Fruit fly (Drosophila melanogaster) whole organism, prepupa: ENCODE results near the gene CG15333.

Source experiments
- Blimp-1 ChIP-seq: fragments of 200-800 bp; sonication (Bioruptor generic); optimal IDR thresholded peaks from 3 replicates; lab custom pipeline; 2017; ENCODE audit warnings: missing biosample characterization, missing genetic modification characterization, mild to moderate bottlenecking, moderate library complexity, missing genetic modification reagents
- CG10631 ChIP-seq: fragments of 200-800 bp; sonication (Bioruptor generic); optimal IDR thresholded peaks from 2 replicates; lab custom pipeline; 2016; ENCODE audit warnings: missing biosample characterization, missing genetic modification characterization
- CG10669 ChIP-seq: fragments of 200-800 bp; sonication (Bioruptor generic); optimal IDR thresholded peaks from 3 replicates; lab custom pipeline; 2018; ENCODE audit warnings: missing biosample characterization, mild to moderate bottlenecking, missing genetic modification characterization, moderate library complexity
- CG11294 ChIP-seq: fragments of 200-800 bp; sonication (Bioruptor generic); IDR thresholded peaks from 2 replicates; pipeline ENCODE4 v1.3.6; 2022; ENCODE audit warnings: missing biosample characterization, missing genetic modification characterization
- CG11762 ChIP-seq: fragments of 200-800 bp; sonication (Bioruptor generic); optimal IDR thresholded peaks from 3 replicates; lab custom pipeline; 2016; ENCODE audit warnings: missing biosample characterization, missing genetic modification characterization; ENCODE audit not compliant: insufficient read depth
- CG11902 ChIP-seq: fragments of 200-800 bp; sonication (Bioruptor generic); optimal IDR thresholded peaks from 3 replicates; lab custom pipeline; 2016; ENCODE audit warnings: missing biosample characterization, missing genetic modification characterization
- CG15336 ChIP-seq: fragments of 200-800 bp; sonication (Bioruptor generic); IDR thresholded peaks from 2 replicates; pipeline ENCODE4 v1.3.6; 2022; ENCODE audit warnings: missing biosample characterization, missing genetic modification characterization
- CG3032 ChIP-seq: fragments of 200-800 bp; optimal IDR thresholded peaks from 2 replicates; lab custom pipeline; 2019; ENCODE audit warnings: missing biosample characterization, mild to moderate bottlenecking, missing genetic modification characterization, moderate library complexity
- CG31627 ChIP-seq: fragments of 200-800 bp; sonication (Bioruptor generic); optimal IDR thresholded peaks from 3 replicates; lab custom pipeline; 2016; ENCODE audit warnings: missing biosample characterization, missing genetic modification characterization
- CG32006 ChIP-seq: fragments of 200-800 bp; sonication (Bioruptor generic); optimal IDR thresholded peaks from 3 replicates; lab custom pipeline; 2017; ENCODE audit warnings: missing biosample characterization, mild to moderate bottlenecking, missing genetic modification characterization
- CG4318 ChIP-seq: fragments of 200-800 bp; sonication (Bioruptor generic); optimal IDR thresholded peaks from 3 replicates; lab custom pipeline; 2017; ENCODE audit warnings: missing biosample characterization, mild to moderate bottlenecking, missing genetic modification characterization
- CG6163 ChIP-seq: fragments of 200-800 bp; sonication (Bioruptor generic); IDR thresholded peaks from 3 replicates; pipeline ENCODE4 v1.3.6; 2022; ENCODE audit warnings: missing biosample characterization, missing genetic modification characterization
- CG6808 ChIP-seq: fragments of 200-800 bp; sonication (Bioruptor generic); optimal IDR thresholded peaks from 3 replicates; lab custom pipeline; 2017; ENCODE audit warnings: missing biosample characterization, missing genetic modification characterization, mild to moderate bottlenecking, moderate library complexity, missing genetic modification reagents
- CG6854 ChIP-seq: fragments of 200-800 bp; sonication (Bioruptor generic); optimal IDR thresholded peaks from 2 replicates; lab custom pipeline; 2017; ENCODE audit warnings: missing biosample characterization, mild to moderate bottlenecking, missing genetic modification characterization
- CG7368 ChIP-seq: fragments of 200-800 bp; sonication (Bioruptor generic); optimal IDR thresholded peaks from 3 replicates; lab custom pipeline; 2016; ENCODE audit warnings: missing biosample characterization, missing genetic modification characterization
- CG8119 ChIP-seq: fragments of 200-800 bp; sonication (Bioruptor generic); IDR thresholded peaks from 3 replicates; pipeline ENCODE4 v1.3.6; 2022; ENCODE audit warnings: missing biosample characterization, missing genetic modification characterization
- CG8319 ChIP-seq: fragments of 200-800 bp; sonication (Bioruptor generic); optimal IDR thresholded peaks from 3 replicates; lab custom pipeline; 2016; ENCODE audit warnings: missing biosample characterization, missing genetic modification characterization
- CG8632 ChIP-seq: fragments of 200-800 bp; sonication (Bioruptor generic); optimal IDR thresholded peaks from 3 replicates; lab custom pipeline; 2016; ENCODE audit warnings: missing biosample characterization, missing genetic modification characterization
- CG9139 ChIP-seq: fragments of 200-800 bp; sonication (Bioruptor generic); optimal IDR thresholded peaks from 3 replicates; lab custom pipeline; 2017; ENCODE audit warnings: missing biosample characterization, mild to moderate bottlenecking, missing genetic modification characterization
- Eip75B ChIP-seq: fragments of 200-800 bp; sonication (Bioruptor generic); optimal IDR thresholded peaks from 3 replicates; lab custom pipeline; 2016; ENCODE audit warnings: missing biosample characterization, missing genetic modification characterization
- Eip93F ChIP-seq: fragments of 200-800 bp; sonication (Bioruptor generic); optimal IDR thresholded peaks from 2 replicates; lab custom pipeline; 2016; ENCODE audit warnings: missing biosample characterization, mild to moderate bottlenecking, missing genetic modification characterization
- Ets96B ChIP-seq: fragments of 200-800 bp; optimal IDR thresholded peaks from 2 replicates; lab custom pipeline; 2019; ENCODE audit warnings: missing biosample characterization, mild to moderate bottlenecking, missing genetic modification characterization, moderate library complexity
- Gug ChIP-seq: fragments of 200-800 bp; sonication (Bioruptor generic); IDR thresholded peaks from 2 replicates; pipeline ENCODE4 v1.3.6; 2022; ENCODE audit warnings: missing biosample characterization, missing genetic modification characterization
- Hr38 ChIP-seq: sonication (Bioruptor generic); optimal IDR thresholded peaks from 2 replicates; lab custom pipeline; 2016; ENCODE audit warnings: missing biosample characterization, missing genetic modification characterization
- Hr39 ChIP-seq: fragments of 200-800 bp; sonication (Bioruptor generic); optimal IDR thresholded peaks from 2 replicates; lab custom pipeline; 2016; ENCODE audit warnings: missing biosample characterization, missing genetic modification characterization
- Hr4 ChIP-seq: fragments of 200-800 bp; sonication (Bioruptor generic); optimal IDR thresholded peaks from 3 replicates; lab custom pipeline; 2016; ENCODE audit warnings: missing biosample characterization, missing genetic modification characterization
- Met ChIP-seq: fragments of 200-800 bp; sonication (Bioruptor generic); optimal IDR thresholded peaks from 3 replicates; lab custom pipeline; 2016; ENCODE audit warnings: missing biosample characterization, missing genetic modification characterization
- OdsH ChIP-seq: fragments of 200-800 bp; sonication (Bioruptor generic); optimal IDR thresholded peaks from 3 replicates; lab custom pipeline; 2016; ENCODE audit warnings: missing biosample characterization, missing genetic modification characterization
- Smox ChIP-seq: fragments of 200-800 bp; sonication (Bioruptor generic); optimal IDR thresholded peaks from 3 replicates; lab custom pipeline; 2016; ENCODE audit warnings: missing biosample characterization, missing genetic modification characterization
- Sox102F ChIP-seq: fragments of 200-800 bp; sonication (Bioruptor generic); optimal IDR thresholded peaks from 2 replicates; lab custom pipeline; 2016; ENCODE audit warnings: missing biosample characterization, mild to moderate bottlenecking, missing genetic modification characterization
- Sox15 ChIP-seq: fragments of 200-800 bp; sonication (Bioruptor generic); optimal IDR thresholded peaks from 3 replicates; lab custom pipeline; 2016; ENCODE audit warnings: missing biosample characterization, missing genetic modification characterization
- achi ChIP-seq: fragments of 200-800 bp; sonication (Bioruptor generic); optimal IDR thresholded peaks from 3 replicates; lab custom pipeline; 2016; ENCODE audit warnings: missing biosample characterization, missing genetic modification characterization
- acj6 ChIP-seq: fragments of 200-800 bp; sonication (Bioruptor generic); optimal IDR thresholded peaks from 3 replicates; lab custom pipeline; 2016; ENCODE audit warnings: missing biosample characterization, missing genetic modification characterization
- cyc ChIP-seq: fragments of 200-800 bp; sonication (Bioruptor generic); optimal IDR thresholded peaks from 3 replicates; lab custom pipeline; 2016; ENCODE audit warnings: missing biosample characterization, missing genetic modification characterization
- dac ChIP-seq: fragments of 200-800 bp; sonication (Bioruptor generic); optimal IDR thresholded peaks from 2 replicates; lab custom pipeline; 2017; ENCODE audit warnings: missing biosample characterization, mild to moderate bottlenecking, missing genetic modification characterization
- eg ChIP-seq: fragments of 200-800 bp; sonication (Bioruptor generic); IDR thresholded peaks from 3 replicates; pipeline ENCODE4 v1.3.6; 2022; ENCODE audit warnings: missing biosample characterization, missing genetic modification characterization
- esn ChIP-seq: fragments of 200-800 bp; sonication (Bioruptor generic); optimal IDR thresholded peaks from 2 replicates; lab custom pipeline; 2016; ENCODE audit warnings: missing biosample characterization, mild to moderate bottlenecking, missing genetic modification characterization, moderate library complexity
- fd59A ChIP-seq: fragments of 200-800 bp; sonication (Bioruptor generic); optimal IDR thresholded peaks from 2 replicates; lab custom pipeline; 2017; ENCODE audit warnings: missing biosample characterization, mild to moderate bottlenecking, missing genetic modification characterization, missing genetic modification reagents
- fd85E ChIP-seq: fragments of 200-800 bp; sonication (Bioruptor generic); optimal IDR thresholded peaks from 3 replicates; lab custom pipeline; 2016; ENCODE audit warnings: missing biosample characterization, missing genetic modification characterization
- fkh ChIP-seq: fragments of 200-800 bp; sonication (Bioruptor generic); optimal IDR thresholded peaks from 3 replicates; lab custom pipeline; 2017; ENCODE audit warnings: missing biosample characterization, mild to moderate bottlenecking, missing genetic modification characterization, moderate library complexity
- lz ChIP-seq: fragments of 200-800 bp; sonication (Bioruptor generic); optimal IDR thresholded peaks from 3 replicates; lab custom pipeline; 2016; ENCODE audit warnings: missing biosample characterization, missing genetic modification characterization
- net ChIP-seq: fragments of 200-800 bp; sonication (Bioruptor generic); optimal IDR thresholded peaks from 3 replicates; lab custom pipeline; 2016; ENCODE audit warnings: missing biosample characterization, missing genetic modification characterization
- pdm3 ChIP-seq: fragments of 200-800 bp; sonication (Bioruptor generic); optimal IDR thresholded peaks from 3 replicates; lab custom pipeline; 2016; ENCODE audit warnings: missing biosample characterization, missing genetic modification characterization
- salr ChIP-seq, 2 experiments: fragments of 200-800 bp; sonication (Bioruptor generic); optimal IDR thresholded peaks; 3 replicates each; lab custom pipeline; 2016 to 2018; ENCODE audit warnings: missing biosample characterization in 2 of 2, missing genetic modification characterization in 2 of 2, mild to moderate bottlenecking in 1 of 2
- ss ChIP-seq, 2 experiments: fragments of 200-800 bp; sonication (Bioruptor generic); optimal IDR thresholded peaks; 2 replicates in 1 of 2; 3 replicates in 1 of 2; lab custom pipeline; 2017 to 2018; ENCODE audit warnings: mild to moderate bottlenecking in 2 of 2, missing biosample characterization in 2 of 2, missing genetic modification characterization in 2 of 2, moderate library complexity in 1 of 2
- svp ChIP-seq: fragments of 200-800 bp; sonication (Bioruptor generic); peaks from one replicate; lab custom pipeline; 2016; ENCODE audit warnings: missing biosample characterization, missing genetic modification characterization
- topi ChIP-seq: fragments of 200-800 bp; sonication (Bioruptor generic); optimal IDR thresholded peaks from 3 replicates; lab custom pipeline; 2016; ENCODE audit warnings: missing biosample characterization, missing genetic modification characterization

The CG15333 gene

dm6 chrX:7975516-7976257, 45.5 kb downstream of the CG15333 start (continued):
- TF ChIP-seq cyc (GFP tag; lab: Kevin White, UChicago) (peak; percentile 37), CG15336 (GFP tag; lab: Robert Waterston, UW) (peak; percentile 59), CG32006 (GFP tag; lab: Kevin White, UChicago) (peak; percentile 67), Gug (no peak), CG7368 (GFP tag; lab: Kevin White, UChicago) (no peak), CG9139 (GFP tag; lab: Kevin White, UChicago) (no peak), net (GFP tag; lab: Kevin White, UChicago) (peak; percentile 21), Sox15 (no peak), Sox102F (GFP tag; lab: Kevin White, UChicago) (peak; percentile 35), svp (GFP tag; lab: Kevin White, UChicago) (peak; percentile 81)
- TF ChIP-seq, all 60 proteins: peak for 36

- no peak for TF ChIP-seq OdsH
- no peak for TF ChIP-seq CG15336 (GFP tag; lab: Robert Waterston, UW)
- no peak for TF ChIP-seq CG8632
- TF ChIP-seq CG11762 (GFP tag; lab: Kevin White, UChicago): no peak
- TF ChIP-seq topi (GFP tag; lab: Kevin White, UChicago): no peak
- TF ChIP-seq CG3032 (tag; lab: Kevin White, UChicago): no peak
- no peak for TF ChIP-seq CG31627 (GFP tag; lab: Kevin White, UChicago)
- no peak for TF ChIP-seq eg
- no peak for TF ChIP-seq Sox15
- no peak for TF ChIP-seq fd85E (GFP tag; lab: Kevin White, UChicago)
- TF ChIP-seq dac (GFP tag; lab: Kevin White, UChicago): no peak
- TF ChIP-seq fd59A (GFP tag; lab: Kevin White, UChicago): no peak
- peak; percentile 27 for TF ChIP-seq CG10669 (GFP tag; lab: Kevin White, UChicago)
- no peak for TF ChIP-seq Gug
- no peak for TF ChIP-seq net (GFP tag; lab: Kevin White, UChicago)
- TF ChIP-seq CG8119 (GFP tag; lab: Robert Waterston, UW): no peak
- no peak for TF ChIP-seq lz (GFP tag; lab: Kevin White, UChicago)
- TF ChIP-seq CG8319 (GFP tag; lab: Kevin White, UChicago): no peak
- no peak for TF ChIP-seq Hr4 (GFP tag; lab: Kevin White, UChicago)
- no peak for TF ChIP-seq esn (GFP tag; lab: Kevin White, UChicago)
- TF ChIP-seq Hr39 (GFP tag; lab: Kevin White, UChicago): no peak
- TF ChIP-seq acj6 (GFP tag; lab: Kevin White, UChicago): no peak
- no peak for TF ChIP-seq Met
- peak; percentile 29 for TF ChIP-seq Sox102F (GFP tag; lab: Kevin White, UChicago)
- TF ChIP-seq CG6163 (GFP tag; lab: Robert Waterston, UW): peak; percentile 60; the same call in 1 of the 3 replicates
- no peak for TF ChIP-seq CG32006 (GFP tag; lab: Kevin White, UChicago)
- TF ChIP-seq CG10631 (GFP tag; lab: Kevin White, UChicago): no peak
- TF ChIP-seq salr (GFP tag; optimal IDR thresholded peaks at IDR 0.05; lab: Kevin White, UChicago): no peak
- no peak for TF ChIP-seq fkh (GFP tag; lab: Kevin White, UChicago)
- TF ChIP-seq pdm3 (GFP tag; lab: Kevin White, UChicago): no peak
- no peak for TF ChIP-seq Eip93F (GFP tag; lab: Kevin White, UChicago)
- no peak for TF ChIP-seq CG11902 (GFP tag; lab: Kevin White, UChicago)
- TF ChIP-seq CG6808 (GFP tag; lab: Kevin White, UChicago): peak; percentile 76
- peak; percentile 95 for TF ChIP-seq Blimp-1
- peak; percentile 74 to 79 for TF ChIP-seq ss (GFP tag; optimal IDR thresholded peaks at IDR 0.05; lab: Kevin White, UChicago)
- TF ChIP-seq CG6854 (GFP tag; lab: Kevin White, UChicago): no peak
- TF ChIP-seq CG11294 (GFP tag; lab: Robert Waterston, UW): no peak
- no peak for TF ChIP-seq achi
- TF ChIP-seq CG4318 (GFP tag; lab: Kevin White, UChicago): no peak
- TF ChIP-seq Eip75B: no peak
- peak; percentile 17 for TF ChIP-seq Ets96B (tag; lab: Kevin White, UChicago)
- TF ChIP-seq Smox: no peak
- TF ChIP-seq Hr38 (GFP tag; lab: Kevin White, UChicago): no peak
Measured at dm6 chrX:7973325-7973954, 47.7 kb downstream of the CG15333 start.
